Fruit fly (Drosophila melanogaster) whole organism, embryonic: ENCODE measurements around the gene CG10663.

ENCODE experiments used
- Asciz ChIP-seq: fragments of 200-800 bp; sonication (Bioruptor generic); optimal IDR thresholded peaks from 2 replicates; lab custom pipeline; 2017; ENCODE audit warnings: missing biosample characterization, mild to moderate bottlenecking, missing genetic modification characterization, missing genetic modification reagents
- Bgb ChIP-seq: fragments of 200-800 bp; sonication (Bioruptor generic); IDR thresholded peaks from 2 replicates; pipeline ENCODE4 v1.3.6; 2022; ENCODE audit warnings: missing biosample characterization, missing genetic modification characterization; ENCODE audit not compliant: partially characterized antibody
- CG1024 ChIP-seq: fragments of 200-800 bp; sonication (Bioruptor generic); IDR thresholded peaks from 2 replicates; pipeline ENCODE4 v1.3.6; 2022; ENCODE audit warnings: missing biosample characterization, missing genetic modification characterization
- CG11093 ChIP-seq: fragments of 200-800 bp; sonication (Bioruptor generic); IDR thresholded peaks from 3 replicates; pipeline ENCODE4 v1.3.6; 2022; ENCODE audit warnings: missing biosample characterization, missing genetic modification characterization
- CG12071 ChIP-seq: fragments of 200-800 bp; sonication (Bioruptor generic); optimal IDR thresholded peaks from 3 replicates; lab custom pipeline; 2018; ENCODE audit warnings: missing biosample characterization, mild to moderate bottlenecking, missing genetic modification characterization
- CG12744 ChIP-seq: fragments of 200-800 bp; sonication (Bioruptor generic); optimal IDR thresholded peaks from 2 replicates; lab custom pipeline; 2016; ENCODE audit warnings: missing biosample characterization, missing genetic modification characterization
- CG13296 ChIP-seq: fragments of 200-800 bp; sonication (Bioruptor generic); optimal IDR thresholded peaks from 3 replicates; lab custom pipeline; 2018; ENCODE audit warnings: missing biosample characterization, mild to moderate bottlenecking, missing genetic modification characterization
- CG13775 ChIP-seq: fragments of 200-800 bp; sonication (Bioruptor generic); optimal IDR thresholded peaks from 3 replicates; lab custom pipeline; 2017; ENCODE audit warnings: missing biosample characterization, mild to moderate bottlenecking, missing genetic modification characterization
- CG13894 ChIP-seq: fragments of 200-800 bp; sonication (Bioruptor generic); optimal IDR thresholded peaks from 3 replicates; lab custom pipeline; 2018; ENCODE audit warnings: missing biosample characterization, mild to moderate bottlenecking, missing genetic modification characterization, moderate library complexity
- CG14050 ChIP-seq: fragments of 200-800 bp; sonication (Bioruptor generic); IDR thresholded peaks from 3 replicates; pipeline ENCODE4 v1.3.6; 2022; ENCODE audit warnings: missing biosample characterization, missing genetic modification characterization
- CG14965 ChIP-seq: fragments of 200-800 bp; sonication (Bioruptor generic); optimal IDR thresholded peaks from 2 replicates; lab custom pipeline; 2016; ENCODE audit warnings: missing biosample characterization, missing genetic modification characterization, borderline replicate concordance
- CG15073 ChIP-seq: fragments of 200-800 bp; sonication (Bioruptor generic); optimal IDR thresholded peaks from 2 replicates; lab custom pipeline; 2016; ENCODE audit warnings: missing biosample characterization, missing genetic modification characterization
- CG15514 ChIP-seq: fragments of 200-800 bp; sonication (Bioruptor generic); optimal IDR thresholded peaks from 3 replicates; lab custom pipeline; 2017; ENCODE audit warnings: missing biosample characterization, missing genetic modification characterization, mild to moderate bottlenecking, moderate library complexity, missing genetic modification reagents
- CG16863 ChIP-seq: fragments of 200-800 bp; sonication (Bioruptor generic); optimal IDR thresholded peaks from 3 replicates; lab custom pipeline; 2016; ENCODE audit warnings: missing biosample characterization, missing genetic modification characterization
- CG18599 ChIP-seq: fragments of 200-800 bp; sonication (Bioruptor generic); optimal IDR thresholded peaks from 3 replicates; lab custom pipeline; 2017; ENCODE audit warnings: missing biosample characterization, missing genetic modification characterization, mild to moderate bottlenecking, moderate library complexity, missing genetic modification reagents
- CG2202 ChIP-seq: fragments of 200-800 bp; sonication (Bioruptor generic); optimal IDR thresholded peaks from 2 replicates; lab custom pipeline; 2018; ENCODE audit warnings: missing biosample characterization, mild to moderate bottlenecking, missing genetic modification characterization
- CG3163 ChIP-seq: fragments of 200-800 bp; sonication (Bioruptor generic); optimal IDR thresholded peaks from 3 replicates; lab custom pipeline; 2016; ENCODE audit warnings: missing biosample characterization, missing genetic modification characterization
- CG3281 ChIP-seq: fragments of 200-800 bp; sonication (Bioruptor generic); optimal IDR thresholded peaks from 3 replicates; lab custom pipeline; 2017; ENCODE audit warnings: missing biosample characterization, mild to moderate bottlenecking, missing genetic modification characterization
- CG3847 ChIP-seq: fragments of 200-800 bp; sonication (Bioruptor generic); IDR thresholded peaks from 2 replicates; pipeline ENCODE4 v1.3.6; 2022; ENCODE audit warnings: missing biosample characterization, missing genetic modification characterization
- CG42726 ChIP-seq: fragments of 200-800 bp; sonication (Bioruptor generic); IDR thresholded peaks from 2 replicates; pipeline ENCODE4 v1.3.6; 2022; ENCODE audit warnings: missing biosample characterization, missing genetic modification characterization; ENCODE audit not compliant: partially characterized antibody
- CG6791 ChIP-seq: fragments of 200-800 bp; sonication (Bioruptor generic); IDR thresholded peaks from 3 replicates; pipeline ENCODE4 v1.3.6; 2022; ENCODE audit warnings: missing biosample characterization, missing genetic modification characterization; ENCODE audit not compliant: partially characterized antibody
- CG7745 ChIP-seq: fragments of 200-800 bp; sonication (Bioruptor generic); optimal IDR thresholded peaks from 2 replicates; lab custom pipeline; 2018; ENCODE audit warnings: missing biosample characterization, mild to moderate bottlenecking, missing genetic modification characterization, moderate library complexity
- CG8359 ChIP-seq: fragments of 200-800 bp; sonication (Bioruptor generic); optimal IDR thresholded peaks from 2 replicates; lab custom pipeline; 2017; ENCODE audit warnings: missing biosample characterization, mild to moderate bottlenecking, missing genetic modification characterization, borderline replicate concordance
- CG9876 ChIP-seq: fragments of 200-800 bp; sonication (Bioruptor generic); optimal IDR thresholded peaks from 2 replicates; lab custom pipeline; 2016; ENCODE audit warnings: missing biosample characterization, missing genetic modification characterization
- E2f2 ChIP-seq: fragments of 200-800 bp; sonication (Bioruptor generic); IDR thresholded peaks from 2 replicates; pipeline ENCODE4 v1.3.6; 2022; ENCODE audit warnings: missing biosample characterization, missing genetic modification characterization
- Eip74EF ChIP-seq, 2 experiments: fragments of 200-800 bp in 1 of 2; fragments of >200 bp in 1 of 2; sonication (Bioruptor generic) in 1 of 2; optimal IDR thresholded peaks; 2 replicates each; lab custom pipeline; 2017 to 2019; ENCODE audit warnings: missing biosample characterization in 2 of 2, missing genetic modification characterization in 2 of 2, mild to moderate bottlenecking in 1 of 2, moderate library complexity in 1 of 2
- Gsc ChIP-seq: fragments of 200-800 bp; sonication (Bioruptor generic); IDR thresholded peaks from 2 replicates; pipeline ENCODE4 v1.3.6; 2022; ENCODE audit warnings: missing biosample characterization, missing genetic modification characterization
- NC2α ChIP-seq: fragments of 200-800 bp; sonication (Bioruptor generic); optimal IDR thresholded peaks from 2 replicates; lab custom pipeline; 2016; ENCODE audit warnings: missing biosample characterization, missing genetic modification characterization
- Nf-YC ChIP-seq: fragments of 200-800 bp; optimal IDR thresholded peaks from 3 replicates; lab custom pipeline; 2019; ENCODE audit warnings: missing biosample characterization, mild to moderate bottlenecking, missing genetic modification characterization, moderate library complexity
- Poxn ChIP-seq: fragments of 200-800 bp; sonication (Bioruptor generic); IDR thresholded peaks from 2 replicates; pipeline ENCODE4 v1.3.6; 2022; ENCODE audit warnings: missing biosample characterization, missing genetic modification characterization
- Sry-β ChIP-seq: fragments of 200-800 bp; sonication (Bioruptor generic); optimal IDR thresholded peaks from 2 replicates; lab custom pipeline; 2018; ENCODE audit warnings: missing biosample characterization, mild to moderate bottlenecking, missing genetic modification characterization, moderate library complexity
- Taf1 ChIP-seq: fragments of 200-800 bp; sonication (Bioruptor generic); IDR thresholded peaks from 2 replicates; pipeline ENCODE4 v1.3.6; 2022; ENCODE audit warnings: missing biosample characterization, missing genetic modification characterization
- Xbp1 ChIP-seq: fragments of 200-800 bp; sonication (Bioruptor generic); optimal IDR thresholded peaks from 3 replicates; lab custom pipeline; 2016; ENCODE audit warnings: missing biosample characterization, mild to moderate bottlenecking, missing genetic modification characterization
- ab ChIP-seq: fragments of 200-800 bp; sonication (Bioruptor generic); optimal IDR thresholded peaks from 2 replicates; lab custom pipeline; 2016; ENCODE audit warnings: missing biosample characterization, missing genetic modification characterization
- amos ChIP-seq: fragments of 200-800 bp; sonication (Bioruptor generic); IDR thresholded peaks from 2 replicates; pipeline ENCODE4 v1.3.6; 2022; ENCODE audit warnings: missing biosample characterization, missing genetic modification characterization; ENCODE audit not compliant: partially characterized antibody
- ash1 ChIP-seq: fragments of 200-800 bp; sonication (Bioruptor generic); optimal IDR thresholded peaks from 2 replicates; lab custom pipeline; 2018; ENCODE audit warnings: missing biosample characterization, mild to moderate bottlenecking, missing genetic modification characterization
- bab2 ChIP-seq: fragments of 200-800 bp; sonication (Bioruptor generic); optimal IDR thresholded peaks from 2 replicates; lab custom pipeline; 2016; ENCODE audit warnings: missing biosample characterization, missing genetic modification characterization
- caup ChIP-seq: fragments of 200-800 bp; sonication (Bioruptor generic); optimal IDR thresholded peaks from 3 replicates; lab custom pipeline; 2017; ENCODE audit warnings: missing biosample characterization, mild to moderate bottlenecking, missing genetic modification characterization, moderate library complexity; ENCODE audit not compliant: severe bottlenecking
- exex ChIP-seq: fragments of 200-800 bp; sonication (Bioruptor generic); optimal IDR thresholded peaks from 4 replicates; lab custom pipeline; 2018; ENCODE audit warnings: missing biosample characterization, mild to moderate bottlenecking, missing genetic modification characterization, moderate library complexity
- gem ChIP-seq: fragments of 200-800 bp; sonication (Bioruptor generic); optimal IDR thresholded peaks from 2 replicates; lab custom pipeline; 2019; ENCODE audit warnings: missing biosample characterization, mild to moderate bottlenecking, missing genetic modification characterization, moderate library complexity
- gsb-n ChIP-seq: fragments of 200-800 bp; sonication (Bioruptor generic); optimal IDR thresholded peaks from 3 replicates; lab custom pipeline; 2018; ENCODE audit warnings: missing biosample characterization, mild to moderate bottlenecking, missing genetic modification characterization
- insv ChIP-seq, 2 experiments: fragments of 200-800 bp; sonication (Bioruptor generic); optimal IDR thresholded peaks; 3 replicates each; lab custom pipeline; 2016 to 2018; ENCODE audit warnings: missing biosample characterization in 2 of 2, missing genetic modification characterization in 2 of 2
- ken ChIP-seq: fragments of 200-800 bp; sonication (Bioruptor generic); IDR thresholded peaks from 3 replicates; pipeline ENCODE4 v1.3.6; 2022; ENCODE audit warnings: missing biosample characterization, missing genetic modification characterization
- lab ChIP-seq: fragments of 200-800 bp; sonication (Bioruptor generic); optimal IDR thresholded peaks from 3 replicates; lab custom pipeline; 2017; ENCODE audit warnings: missing biosample characterization, missing genetic modification characterization, mild to moderate bottlenecking, moderate library complexity, missing genetic modification reagents
- mld ChIP-seq: fragments of 200-800 bp; sonication (Bioruptor generic); IDR thresholded peaks from 3 replicates; pipeline ENCODE4 v1.3.6; 2022; ENCODE audit warnings: missing biosample characterization, missing genetic modification characterization; ENCODE audit not compliant: partially characterized antibody
- pros ChIP-seq: fragments of 200-800 bp; sonication (Bioruptor generic); optimal IDR thresholded peaks from 3 replicates; lab custom pipeline; 2019; ENCODE audit warnings: missing biosample characterization, mild to moderate bottlenecking, missing genetic modification characterization, moderate library complexity
- sens ChIP-seq: fragments of 200-800 bp; sonication (Bioruptor generic); peaks from one replicate; lab custom pipeline; 2016; ENCODE audit warnings: missing biosample characterization, missing genetic modification characterization
- seq ChIP-seq: fragments of 200-800 bp; sonication (Bioruptor generic); IDR thresholded peaks from 2 replicates; pipeline ENCODE4 v1.3.6; 2022; ENCODE audit warnings: missing biosample characterization, missing genetic modification characterization
- wdn ChIP-seq: fragments of 200-800 bp; sonication (Bioruptor generic); IDR thresholded peaks from 2 replicates; pipeline ENCODE4 v1.3.6; 2022; ENCODE audit warnings: missing biosample characterization, missing genetic modification characterization

The CG10663 gene

dm6 chr3L:12514762-12515215 is 30.0 kb upstream of the CG10663 start, which contains the start of the genes sti and tral (continued):
- TF ChIP-seq CG15514 (GFP tag; lab: Kevin White, UChicago) (peak; percentile 93), mld (GFP tag; lab: Robert Waterston, UW) (no peak), CG14965 (GFP tag; lab: Kevin White, UChicago) (peak; percentile 31), Nf-YC (tag; lab: Kevin White, UChicago) (peak; percentile 85), CG13296 (peak; percentile 72), Gsc (peak; percentile 48), CG3847 (peak; percentile 91), Bgb (GFP tag; lab: Robert Waterston, UW) (no peak), CG2202 (tag; lab: Kevin White, UChicago) (peak; percentile 72), Xbp1 (GFP tag; lab: Kevin White, UChicago) (peak; percentile 94), CG15073 (GFP tag; lab: Kevin White, UChicago) (no peak), caup (GFP tag; lab: Kevin White, UChicago) (peak; percentile 87), ab (peak; percentile 83), CG16863 (GFP tag; lab: Kevin White, UChicago) (peak; percentile 92)

dm6 chr3L:12507571-12507970 is 22.7 kb upstream of the CG10663 start, which contains the start of gene CG10654:
CG10654 (minus strand) TSS chr3L:12507840.
- no peak for TF ChIP-seq CG12744 (GFP tag; lab: Kevin White, UChicago)
- no peak for TF ChIP-seq pros
- no peak for TF ChIP-seq CG1024 (GFP tag; lab: Robert Waterston, UW)
- TF ChIP-seq seq = no peak
- TF ChIP-seq NC2α (GFP tag; lab: Kevin White, UChicago) = no peak
- TF ChIP-seq gem (tag; lab: Kevin White, UChicago) = no peak
- 0 out of 3 replicates have a peak, but pooled peaks have one; percentile 38 for TF ChIP-seq CG6791 (GFP tag; lab: Robert Waterston, UW)
- no peak for TF ChIP-seq wdn (GFP tag; lab: Robert Waterston, UW)
- no peak for TF ChIP-seq exex (tag; lab: Kevin White, UChicago)
- TF ChIP-seq gsb-n (tag; lab: Kevin White, UChicago) = no peak
- no peak for TF ChIP-seq ken (GFP tag; lab: Robert Waterston, UW)
- TF ChIP-seq lab (GFP tag; lab: Kevin White, UChicago) = no peak
- no peak for TF ChIP-seq Eip74EF (GFP tag; optimal IDR thresholded peaks at IDR 0.05; lab: Kevin White, UChicago)
- TF ChIP-seq CG42726 (GFP tag; lab: Robert Waterston, UW) = no peak
- no peak for TF ChIP-seq CG13775 (GFP tag; lab: Kevin White, UChicago)
- peak; percentile 51 for TF ChIP-seq sens (GFP tag; lab: Kevin White, UChicago)
- TF ChIP-seq CG14050 (GFP tag; lab: Robert Waterston, UW) = no peak
- peak; percentile 37 for TF ChIP-seq CG18599
- TF ChIP-seq Taf1 (GFP tag; lab: Robert Waterston, UW) = no peak
- no peak for TF ChIP-seq CG13894
- no peak for TF ChIP-seq insv (GFP tag; optimal IDR thresholded peaks at IDR 0.05; lab: Kevin White, UChicago)
- TF ChIP-seq CG8359 (GFP tag; lab: Kevin White, UChicago) = no peak
- no peak for TF ChIP-seq CG9876 (GFP tag; lab: Kevin White, UChicago)
- peak; percentile 10; the same call in 1 of the 2 replicates for TF ChIP-seq E2f2 (GFP tag; lab: Robert Waterston, UW)
- no peak for TF ChIP-seq Gsc
- no peak for TF ChIP-seq bab2 (GFP tag; lab: Kevin White, UChicago)
- no peak for TF ChIP-seq CG7745
- no peak for TF ChIP-seq amos (GFP tag; lab: Robert Waterston, UW)
- no peak for TF ChIP-seq Asciz (GFP tag; lab: Kevin White, UChicago)
- TF ChIP-seq CG11093 (GFP tag; lab: Robert Waterston, UW) = no peak
- TF ChIP-seq CG12071 (GFP tag; lab: Kevin White, UChicago) = no peak
- no peak for TF ChIP-seq CG3163
- no peak for TF ChIP-seq Sry-β (GFP tag; lab: Kevin White, UChicago)
- no peak for TF ChIP-seq CG3281 (GFP tag; lab: Kevin White, UChicago)
- TF ChIP-seq Poxn = no peak
- TF ChIP-seq ash1 (GFP tag; lab: Kevin White, UChicago) = no peak
